Worm (Caenorhabditis elegans) whole organism, mixed stage, embryonic: ENCODE data around the gene copb-1.

Experiments used
- M03D4.4 ChIP-seq: sonication (generic microtip); optimal IDR thresholded peaks from 2 replicates; lab custom pipeline; 2017; ENCODE audit warnings: mild to moderate bottlenecking, missing genetic modification characterization, missing compliant biosample characterization
- bed-3 ChIP-seq: fragments of 200-800 bp; sonication (Bioruptor generic); optimal IDR thresholded peaks from 3 replicates; lab custom pipeline; 2018; ENCODE audit warnings: mild to moderate bottlenecking, missing genetic modification characterization, moderate library complexity, missing compliant biosample characterization
- blmp-1 ChIP-seq: fragments of 150-350 bp; optimal IDR thresholded peaks from 2 replicates; lab custom pipeline; 2014; ENCODE audit warnings: missing biosample characterization, missing genetic modification characterization
- ceh-39 ChIP-seq: fragments of 150-350 bp; optimal IDR thresholded peaks from 2 replicates; lab custom pipeline; 2014; ENCODE audit warnings: missing biosample characterization, missing genetic modification characterization
- ceh-83 ChIP-seq: fragments of 200-800 bp; sonication (Bioruptor generic); optimal IDR thresholded peaks from 2 replicates; lab custom pipeline; 2018; ENCODE audit warnings: mild to moderate bottlenecking, missing genetic modification characterization, missing compliant biosample characterization
- ces-1 ChIP-seq: fragments of 150-350 bp; optimal IDR thresholded peaks from 2 replicates; lab custom pipeline; 2014; ENCODE audit warnings: missing biosample characterization, missing genetic modification reagents, missing genetic modification characterization
- drap-1 ChIP-seq: fragments of 200-800 bp; sonication (Bioruptor generic); optimal IDR thresholded peaks from 3 replicates; lab custom pipeline; 2018; ENCODE audit warnings: mild to moderate bottlenecking, missing genetic modification characterization, missing compliant biosample characterization
- elt-1 ChIP-seq: sonication (generic microtip); optimal IDR thresholded peaks from 2 replicates; lab custom pipeline; 2017; ENCODE audit warnings: missing genetic modification characterization, mild to moderate bottlenecking, missing compliant biosample characterization, antibody characterized with exemption, moderate library complexity, borderline replicate concordance; ENCODE audit not compliant: insufficient read depth
- flh-1 ChIP-seq: fragments of 200-800 bp; sonication (Bioruptor generic); optimal IDR thresholded peaks from 2 replicates; lab custom pipeline; 2018; ENCODE audit warnings: mild to moderate bottlenecking, missing genetic modification characterization, moderate library complexity, missing compliant biosample characterization
- ham-2 ChIP-seq: fragments of 200-800 bp; sonication (Bioruptor generic); optimal IDR thresholded peaks from 2 replicates; lab custom pipeline; 2018; ENCODE audit warnings: mild to moderate bottlenecking, missing genetic modification characterization, missing compliant biosample characterization
- hlh-1 ChIP-seq: fragments of 150-350 bp; optimal IDR thresholded peaks from 2 replicates; lab custom pipeline; 2014; ENCODE audit warnings: missing biosample characterization, missing genetic modification reagents, missing genetic modification characterization
- lin-13 ChIP-seq: fragments of 150-350 bp; optimal IDR thresholded peaks from 2 replicates; lab custom pipeline; 2014; ENCODE audit warnings: missing biosample characterization, missing genetic modification characterization
- lin-32 ChIP-seq: fragments of 200-800 bp; sonication (Bioruptor generic); optimal IDR thresholded peaks from 2 replicates; lab custom pipeline; 2018; ENCODE audit warnings: mild to moderate bottlenecking, missing genetic modification characterization, missing compliant biosample characterization
- lsy-2 ChIP-seq: fragments of 150-350 bp; optimal IDR thresholded peaks from 2 replicates; lab custom pipeline; 2014; ENCODE audit warnings: missing biosample characterization, missing genetic modification characterization
- mab-5 ChIP-seq: fragments of 150-350 bp; optimal IDR thresholded peaks from 2 replicates; lab custom pipeline; 2014; ENCODE audit warnings: missing biosample characterization, missing genetic modification characterization
- mep-1 ChIP-seq: fragments of 150-350 bp; optimal IDR thresholded peaks from 2 replicates; lab custom pipeline; 2017; ENCODE audit warnings: missing biosample characterization, missing genetic modification reagents, missing genetic modification characterization, inconsistent platforms
- mls-2 ChIP-seq: sonication (generic microtip); optimal IDR thresholded peaks from 2 replicates; lab custom pipeline; 2016; ENCODE audit warnings: mild to moderate bottlenecking, missing genetic modification characterization, moderate library complexity, missing compliant biosample characterization
- nhr-12 ChIP-seq: fragments of 150-350 bp; optimal IDR thresholded peaks from 2 replicates; lab custom pipeline; 2014; ENCODE audit warnings: missing biosample characterization, missing genetic modification characterization
- nhr-2 ChIP-seq: fragments of 150-350 bp; optimal IDR thresholded peaks from 2 replicates; lab custom pipeline; 2014; ENCODE audit warnings: missing biosample characterization, missing genetic modification characterization
- nhr-76 ChIP-seq: sonication (generic microtip); optimal IDR thresholded peaks from 2 replicates; lab custom pipeline; 2017; ENCODE audit warnings: missing biosample characterization, missing genetic modification characterization
- pha-4 ChIP-seq: fragments of 150-350 bp; optimal IDR thresholded peaks from 2 replicates; lab custom pipeline; 2018; ENCODE audit warnings: missing biosample characterization, missing genetic modification reagents, missing genetic modification characterization
- sem-2 ChIP-seq: fragments of 200-800 bp; sonication (Bioruptor generic); optimal IDR thresholded peaks from 2 replicates; lab custom pipeline; 2018; ENCODE audit warnings: mild to moderate bottlenecking, missing genetic modification characterization, missing compliant biosample characterization
- tbx-8 ChIP-seq: fragments of 200-800 bp; sonication (Bioruptor generic); optimal IDR thresholded peaks from 2 replicates; lab custom pipeline; 2018; ENCODE audit warnings: mild to moderate bottlenecking, missing genetic modification characterization, moderate library complexity, missing compliant biosample characterization
- unc-120 ChIP-seq: sonication (generic microtip); optimal IDR thresholded peaks from 2 replicates; lab custom pipeline; 2017; ENCODE audit warnings: missing genetic modification characterization, missing compliant biosample characterization; ENCODE audit not compliant: poor library complexity, severe bottlenecking
- unc-39 ChIP-seq: fragments of 150-350 bp; optimal IDR thresholded peaks from 2 replicates; lab custom pipeline; 2014; ENCODE audit warnings: missing biosample characterization, missing genetic modification characterization
- unc-62 ChIP-seq: fragments of 150-350 bp; optimal IDR thresholded peaks from 2 replicates; lab custom pipeline; 2014; ENCODE audit warnings: missing biosample characterization, missing genetic modification reagents, missing genetic modification characterization
- zip-8 ChIP-seq: fragments of 150-350 bp; optimal IDR thresholded peaks from 2 replicates; lab custom pipeline; 2014; ENCODE audit warnings: missing biosample characterization, missing genetic modification characterization

The copb-1 gene

DNA sequence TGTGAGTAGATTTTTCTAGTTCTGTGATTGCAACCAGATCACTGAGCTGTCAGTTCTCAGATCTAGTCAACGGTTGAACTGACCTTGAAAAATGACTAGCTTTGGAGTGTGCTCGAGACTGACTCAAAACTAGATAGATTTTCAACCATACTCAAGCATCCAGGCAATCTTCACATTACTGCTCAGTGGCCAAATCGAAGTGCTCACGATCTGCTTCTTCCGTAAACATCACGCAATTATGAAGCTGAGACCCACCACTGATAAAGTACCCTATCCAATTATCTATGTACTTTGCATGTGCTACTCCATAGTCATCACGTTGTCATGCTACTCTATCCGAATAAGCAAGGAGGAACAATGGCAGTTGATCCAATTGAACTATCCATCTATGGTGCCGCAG, 27.3 kb upstream of the copb-1 start:
- TF ChIP-seq elt-1 (tag; lab: Kevin White, UChicago) (no peak), M03D4.4 (tag; lab: Kevin White, UChicago) (no peak), nhr-76 (tag; lab: Kevin White, UChicago) (no peak), tbx-8 (no peak), sem-2 (GFP tag; lab: Kevin White, UChicago) (no peak), ceh-83 (GFP tag; lab: Kevin White, UChicago) (no peak), hlh-1 (tag; lab: Kevin White, UChicago) (no peak)

DNA sequence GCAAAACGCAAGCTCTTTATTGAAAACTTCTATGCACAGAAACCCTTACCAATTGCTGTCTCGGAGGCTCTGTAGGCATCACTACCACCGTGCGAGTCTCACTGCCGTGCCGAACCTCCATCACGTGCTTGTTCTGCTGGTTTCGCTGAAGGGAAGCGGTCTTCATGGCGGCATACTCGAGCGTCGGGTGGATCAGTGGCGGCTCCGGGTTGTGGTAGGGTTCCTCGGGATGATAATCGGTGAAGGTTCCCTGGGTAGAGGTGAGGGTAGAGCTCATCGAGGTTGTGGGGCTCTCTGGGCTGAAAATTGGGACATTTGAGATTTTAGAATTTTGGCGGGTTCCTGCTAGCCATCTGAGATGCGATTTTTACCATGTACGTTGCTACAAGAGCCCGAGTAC, 25.8 kb upstream of the copb-1 start:
- no peak for TF ChIP-seq unc-62 (GFP tag; lab: Kevin White, UChicago)
- no peak for TF ChIP-seq hlh-1 (tag; lab: Kevin White, UChicago)
- no peak for TF ChIP-seq mls-2
- no peak for TF ChIP-seq ceh-39 (tag; lab: Kevin White, UChicago)
- no peak for TF ChIP-seq mab-5 (tag; lab: Kevin White, UChicago)
- TF ChIP-seq zip-8 (tag; lab: Kevin White, UChicago), result no peak
- TF ChIP-seq unc-120 (tag; lab: Kevin White, UChicago), result no peak
- TF ChIP-seq nhr-2 (tag; lab: Kevin White, UChicago), result no peak
- TF ChIP-seq unc-39 (tag; lab: Kevin White, UChicago), result no peak
- no peak for TF ChIP-seq lin-13 (tag; lab: Kevin White, UChicago)
- no peak for TF ChIP-seq ces-1 (GFP tag; lab: Kevin White, UChicago)
- TF ChIP-seq nhr-12 (tag; lab: Kevin White, UChicago), result no peak
- TF ChIP-seq bed-3, result no peak
- no peak for TF ChIP-seq flh-1 (GFP tag; lab: Kevin White, UChicago)
- TF ChIP-seq elt-1 (tag; lab: Kevin White, UChicago), result no peak
- TF ChIP-seq lin-32 (GFP tag; lab: Kevin White, UChicago), result no peak
- no peak for TF ChIP-seq blmp-1 (tag; lab: Kevin White, UChicago)
- TF ChIP-seq drap-1 (GFP tag; lab: Kevin White, UChicago), result no peak

DNA sequence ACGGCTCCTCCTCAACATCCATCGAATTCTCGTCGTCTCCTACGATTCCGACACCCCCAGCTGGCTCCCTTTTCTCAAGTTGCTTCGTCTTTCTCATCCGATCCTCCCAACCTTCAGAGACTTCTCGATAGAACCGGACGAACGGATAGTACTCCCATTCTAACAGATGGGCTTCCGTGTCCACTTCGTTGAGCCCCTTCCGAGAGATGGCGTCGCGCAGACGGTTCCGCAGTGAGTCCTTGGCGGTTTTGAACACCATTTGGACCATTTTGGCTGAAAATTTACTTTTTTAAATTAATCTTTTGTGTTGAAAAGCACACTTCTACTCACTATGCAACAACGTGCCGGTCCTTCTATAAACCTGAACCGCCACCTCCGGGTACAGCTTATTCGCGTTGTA, 24.9 kb upstream of the copb-1 start:
- no peak for TF ChIP-seq elt-1 (tag; lab: Kevin White, UChicago)
- no peak for TF ChIP-seq ceh-83 (GFP tag; lab: Kevin White, UChicago)
- TF ChIP-seq nhr-12 (tag; lab: Kevin White, UChicago), result no peak
- no peak for TF ChIP-seq unc-62 (GFP tag; lab: Kevin White, UChicago)
- TF ChIP-seq pha-4 (tag; lab: Kevin White, UChicago), result no peak
- no peak for TF ChIP-seq hlh-1 (tag; lab: Kevin White, UChicago)
- no peak for TF ChIP-seq ham-2 (GFP tag; lab: Kevin White, UChicago)
- TF ChIP-seq lin-32 (GFP tag; lab: Kevin White, UChicago), result no peak
- no peak for TF ChIP-seq zip-8 (tag; lab: Kevin White, UChicago)
- no peak for TF ChIP-seq flh-1 (GFP tag; lab: Kevin White, UChicago)
- TF ChIP-seq lsy-2 (tag; lab: Kevin White, UChicago), result no peak
- TF ChIP-seq nhr-76 (tag; lab: Kevin White, UChicago), result no peak
- TF ChIP-seq mab-5 (tag; lab: Kevin White, UChicago), result no peak
- TF ChIP-seq unc-39 (tag; lab: Kevin White, UChicago), result no peak
- no peak for TF ChIP-seq blmp-1 (tag; lab: Kevin White, UChicago)
- no peak for TF ChIP-seq M03D4.4 (tag; lab: Kevin White, UChicago)
- TF ChIP-seq, all 35 proteins: peak for 0

DNA sequence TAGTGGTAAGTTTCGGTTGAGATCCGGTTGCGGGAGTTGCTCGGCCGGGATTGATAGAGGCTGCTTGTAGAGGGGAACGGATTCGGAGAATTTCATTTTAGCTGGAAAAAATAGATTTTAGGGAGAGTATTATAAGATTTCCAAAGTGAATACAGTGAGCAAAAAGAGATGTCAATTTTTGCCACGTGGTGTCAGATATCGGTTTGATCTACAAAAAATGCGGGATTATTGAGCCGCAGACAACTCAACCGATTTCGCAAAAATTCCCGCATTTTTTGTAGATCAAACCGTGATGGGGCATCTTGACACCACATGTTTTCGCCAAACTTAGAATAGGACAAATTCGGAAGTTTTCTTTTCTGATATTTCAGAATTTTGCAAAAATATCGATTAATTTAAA, 24.4 kb upstream of the copb-1 start, which contains the start of gene lido-13:
lido-13 (minus strand) TSS at position 101 of the 400 bp plus-strand sequence.
- TF ChIP-seq unc-120 (tag; lab: Kevin White, UChicago), result no peak
- TF ChIP-seq, all 35 proteins: peak for 0

DNA sequence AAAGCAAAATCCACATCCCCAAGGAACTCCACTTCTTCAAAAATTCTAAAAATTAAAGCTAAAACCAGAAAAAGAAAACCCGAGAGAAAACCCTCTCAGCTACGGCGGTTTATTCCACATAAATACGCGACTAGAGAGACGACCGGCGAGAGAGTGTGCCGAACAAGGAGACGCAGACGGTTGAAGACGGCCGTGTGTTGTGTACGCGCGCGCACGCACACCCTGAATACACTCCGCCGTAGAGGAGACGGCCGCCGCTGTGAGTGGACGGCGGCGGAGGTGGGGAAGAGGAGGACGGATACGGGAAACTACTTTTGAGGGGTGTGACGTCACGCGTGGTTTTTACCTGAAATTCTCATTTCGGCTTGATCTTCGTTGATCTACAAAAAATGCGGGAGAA, 24.0 kb upstream of the copb-1 start:
- TF ChIP-seq nhr-12 (tag; lab: Kevin White, UChicago) (no peak), pha-4 (tag; lab: Kevin White, UChicago) (peak; percentile 10)

DNA sequence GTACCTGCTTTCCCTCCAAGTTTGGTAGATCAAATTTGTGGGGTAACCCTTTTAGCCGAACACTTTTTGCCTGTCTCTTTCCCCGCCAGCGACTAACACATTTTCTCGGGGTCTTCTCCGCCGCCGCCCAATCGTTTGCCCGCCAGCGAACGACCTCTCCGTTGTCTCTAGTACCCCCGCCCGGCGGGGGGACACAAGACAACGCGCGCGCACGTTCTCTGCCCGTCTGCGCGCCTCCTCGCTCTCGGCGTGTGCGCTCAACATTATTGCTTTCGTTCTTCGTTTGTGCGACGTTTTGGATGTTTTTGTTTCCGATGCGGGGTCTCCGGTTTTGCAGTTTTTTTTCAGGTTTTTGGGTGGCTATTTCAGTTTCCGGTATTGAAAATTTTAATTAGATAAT, 23.1 kb upstream of the copb-1 start:
- TF ChIP-seq mep-1 (tag; lab: Kevin White, UChicago) (no peak), ham-2 (GFP tag; lab: Kevin White, UChicago) (peak; percentile 39), nhr-2 (tag; lab: Kevin White, UChicago) (peak; percentile 15), nhr-76 (tag; lab: Kevin White, UChicago) (no peak), ces-1 (GFP tag; lab: Kevin White, UChicago) (no peak), lin-13 (tag; lab: Kevin White, UChicago) (peak; percentile 14), mls-2 (peak; percentile 41)
